Fruit fly (Drosophila melanogaster) whole organism, pupa: Measurements from ENCODE around the gene CG15198.

Experiments
- CG32121 ChIP-seq: fragments of 200-800 bp; sonication (Bioruptor generic); IDR thresholded peaks from 2 replicates; pipeline ENCODE4 v1.3.6; 2022; ENCODE audit warnings: missing biosample characterization, missing genetic modification characterization
- CG4496 ChIP-seq: fragments of 200-800 bp; sonication (Bioruptor generic); IDR thresholded peaks from 3 replicates; pipeline ENCODE4 v1.3.6; 2022; ENCODE audit warnings: missing biosample characterization, missing genetic modification characterization

The CG15198 gene

dm6 chrX:11295412-11296006 is 47.5 kb downstream of the CG15198 start:
- TF ChIP-seq CG4496 (GFP tag; lab: Robert Waterston, UW): no peak
- TF ChIP-seq CG32121 (GFP tag; lab: Robert Waterston, UW): no peak
